Fruit fly (Drosophila melanogaster) whole organism, embryonic: ENCODE data around the gene CG15537.

Experiments used
- Aef1 ChIP-seq: fragments of 200-800 bp; sonication (Bioruptor generic); IDR thresholded peaks from 3 replicates; pipeline ENCODE4 v1.3.6; 2022; ENCODE audit warnings: missing biosample characterization, missing genetic modification characterization
- Asciz ChIP-seq: fragments of 200-800 bp; sonication (Bioruptor generic); optimal IDR thresholded peaks from 2 replicates; lab custom pipeline; 2017; ENCODE audit warnings: missing biosample characterization, mild to moderate bottlenecking, missing genetic modification characterization, missing genetic modification reagents
- BEAF-32 ChIP-seq: fragments of 200-800 bp; sonication (Bioruptor generic); optimal IDR thresholded peaks from 3 replicates; lab custom pipeline; 2017; ENCODE audit warnings: missing biosample characterization, missing genetic modification characterization, mild to moderate bottlenecking, moderate library complexity, missing genetic modification reagents
- Blimp-1 ChIP-seq: fragments of 200-800 bp; sonication (Bioruptor generic); optimal IDR thresholded peaks from 3 replicates; lab custom pipeline; 2018; ENCODE audit warnings: missing biosample characterization, missing genetic modification characterization, mild to moderate bottlenecking, moderate library complexity, missing genetic modification reagents
- CG10565 ChIP-seq: fragments of 200-800 bp; sonication (Bioruptor generic); optimal IDR thresholded peaks from 3 replicates; lab custom pipeline; 2016; ENCODE audit warnings: missing biosample characterization, mild to moderate bottlenecking, missing genetic modification characterization
- CG10654 ChIP-seq: fragments of 200-800 bp; sonication (Bioruptor generic); optimal IDR thresholded peaks from 2 replicates; lab custom pipeline; 2016; ENCODE audit warnings: missing biosample characterization, missing genetic modification characterization
- CG11085 ChIP-seq: fragments of 200-800 bp; sonication (Bioruptor generic); IDR thresholded peaks from 2 replicates; pipeline ENCODE4 v1.3.6; 2022; ENCODE audit warnings: missing biosample characterization, missing genetic modification characterization
- CG11247 ChIP-seq: fragments of 200-800 bp; sonication (Bioruptor generic); IDR thresholded peaks from 2 replicates; pipeline ENCODE4 v1.3.6; 2022; ENCODE audit warnings: missing biosample characterization, missing genetic modification characterization
- CG12769 ChIP-seq: fragments of 200-800 bp; sonication (Bioruptor generic); optimal IDR thresholded peaks from 2 replicates; lab custom pipeline; 2019; ENCODE audit warnings: missing biosample characterization, mild to moderate bottlenecking, missing genetic modification characterization, moderate library complexity
- CG13775 ChIP-seq: fragments of 200-800 bp; sonication (Bioruptor generic); optimal IDR thresholded peaks from 3 replicates; lab custom pipeline; 2017; ENCODE audit warnings: missing biosample characterization, mild to moderate bottlenecking, missing genetic modification characterization
- CG15073 ChIP-seq: fragments of 200-800 bp; sonication (Bioruptor generic); optimal IDR thresholded peaks from 2 replicates; lab custom pipeline; 2016; ENCODE audit warnings: missing biosample characterization, missing genetic modification characterization
- CG18262 ChIP-seq: fragments of 200-800 bp; optimal IDR thresholded peaks from 3 replicates; lab custom pipeline; 2019; ENCODE audit warnings: missing biosample characterization, mild to moderate bottlenecking, missing genetic modification characterization, moderate library complexity
- CG1832 ChIP-seq: fragments of 200-800 bp; sonication (Bioruptor generic); optimal IDR thresholded peaks from 2 replicates; lab custom pipeline; 2017; ENCODE audit warnings: missing biosample characterization, mild to moderate bottlenecking, missing genetic modification characterization, inconsistent platforms
- CG2129 ChIP-seq: fragments of 200-800 bp; sonication (Bioruptor generic); IDR thresholded peaks from 2 replicates; pipeline ENCODE4 v1.3.6; 2022; ENCODE audit warnings: missing biosample characterization, missing genetic modification characterization; ENCODE audit not compliant: partially characterized antibody
- CG3065 ChIP-seq: fragments of 200-800 bp; sonication (Bioruptor generic); optimal IDR thresholded peaks from 2 replicates; lab custom pipeline; 2016; ENCODE audit warnings: missing biosample characterization, missing genetic modification characterization
- CG6175 ChIP-seq: fragments of 200-800 bp; sonication (Bioruptor generic); IDR thresholded peaks from 3 replicates; pipeline ENCODE4 v1.3.6; 2022; ENCODE audit warnings: missing biosample characterization, missing genetic modification characterization
- CG7963 ChIP-seq: fragments of 200-800 bp; sonication (Bioruptor generic); IDR thresholded peaks from 3 replicates; pipeline ENCODE4 v1.3.6; 2022; ENCODE audit warnings: missing biosample characterization, missing genetic modification characterization; ENCODE audit not compliant: partially characterized antibody
- CG8281 ChIP-seq: fragments of 200-800 bp; sonication (Bioruptor generic); optimal IDR thresholded peaks from 2 replicates; lab custom pipeline; 2018; ENCODE audit warnings: missing biosample characterization, mild to moderate bottlenecking, missing genetic modification characterization, moderate library complexity
- H15 ChIP-seq: fragments of 200-800 bp; sonication (Bioruptor generic); IDR thresholded peaks from 3 replicates; pipeline ENCODE4 v1.3.6; 2022; ENCODE audit warnings: missing biosample characterization, missing genetic modification characterization
- HLH54F ChIP-seq: fragments of 200-800 bp; sonication (Bioruptor generic); optimal IDR thresholded peaks from 3 replicates; lab custom pipeline; 2016; ENCODE audit warnings: missing biosample characterization, missing genetic modification characterization
- Lhr ChIP-seq: fragments of 200-800 bp; sonication (Bioruptor generic); optimal IDR thresholded peaks from 3 replicates; lab custom pipeline; 2017; ENCODE audit warnings: mild to moderate bottlenecking, missing biosample characterization, missing genetic modification reagents, missing genetic modification characterization
- Lim3 ChIP-seq: fragments of 200-800 bp; sonication (Bioruptor generic); IDR thresholded peaks from 2 replicates; pipeline ENCODE4 v1.3.6; 2022; ENCODE audit warnings: missing biosample characterization, missing genetic modification characterization
- Mrtf ChIP-seq: fragments of 200-800 bp; sonication (Bioruptor generic); IDR thresholded peaks from 3 replicates; pipeline ENCODE4 v1.3.6; 2022; ENCODE audit warnings: missing biosample characterization, missing genetic modification characterization
- Neu2 ChIP-seq: fragments of 200-800 bp; sonication (Bioruptor generic); optimal IDR thresholded peaks from 3 replicates; lab custom pipeline; 2016; ENCODE audit warnings: missing biosample characterization, missing genetic modification characterization, borderline replicate concordance
- Nf-YA ChIP-seq: fragments of 200-800 bp; sonication (Bioruptor generic); IDR thresholded peaks from 2 replicates; pipeline ENCODE4 v1.3.6; 2022; ENCODE audit warnings: missing biosample characterization, missing genetic modification characterization
- Scr ChIP-seq: fragments of 200-800 bp; sonication (Bioruptor generic); IDR thresholded peaks from 2 replicates; pipeline ENCODE4 v1.3.6; 2022; ENCODE audit warnings: missing biosample characterization, missing genetic modification characterization; ENCODE audit not compliant: partially characterized antibody
- Six4 ChIP-seq: fragments of 200-800 bp; sonication (Bioruptor generic); optimal IDR thresholded peaks from 2 replicates; lab custom pipeline; 2016; ENCODE audit warnings: missing biosample characterization, missing genetic modification characterization
- ab ChIP-seq: fragments of 200-800 bp; sonication (Bioruptor generic); optimal IDR thresholded peaks from 2 replicates; lab custom pipeline; 2016; ENCODE audit warnings: missing biosample characterization, missing genetic modification characterization
- cad ChIP-seq: fragments of >200 bp; optimal IDR thresholded peaks from 2 replicates; lab custom pipeline; 2017; ENCODE audit warnings: missing biosample characterization, missing genetic modification characterization
- caup ChIP-seq: fragments of 200-800 bp; sonication (Bioruptor generic); optimal IDR thresholded peaks from 3 replicates; lab custom pipeline; 2017; ENCODE audit warnings: missing biosample characterization, mild to moderate bottlenecking, missing genetic modification characterization, moderate library complexity; ENCODE audit not compliant: severe bottlenecking
- chinmo ChIP-seq: fragments of 200-800 bp; sonication (Bioruptor generic); IDR thresholded peaks from 4 replicates; pipeline ENCODE4 v1.3.6; 2022; ENCODE audit warnings: missing biosample characterization, missing genetic modification characterization; ENCODE audit not compliant: partially characterized antibody
- chn ChIP-seq: fragments of 200-800 bp; sonication (Bioruptor generic); optimal IDR thresholded peaks from 2 replicates; lab custom pipeline; 2016; ENCODE audit warnings: missing biosample characterization, missing genetic modification characterization
- danr ChIP-seq: fragments of 200-800 bp; sonication (Bioruptor generic); IDR thresholded peaks from 2 replicates; pipeline ENCODE4 v1.3.6; 2022; ENCODE audit warnings: missing biosample characterization, missing genetic modification characterization
- dm ChIP-seq: fragments of 200-800 bp; sonication (Bioruptor generic); optimal IDR thresholded peaks from 3 replicates; lab custom pipeline; 2016; ENCODE audit warnings: missing biosample characterization, missing genetic modification characterization
- dmrt99B ChIP-seq: fragments of 200-800 bp; sonication (Bioruptor generic); optimal IDR thresholded peaks from 2 replicates; lab custom pipeline; 2018; ENCODE audit warnings: missing biosample characterization, mild to moderate bottlenecking, missing genetic modification characterization, moderate library complexity
- ems ChIP-seq: fragments of 200-800 bp; sonication (Bioruptor generic); optimal IDR thresholded peaks from 3 replicates; lab custom pipeline; 2016; ENCODE audit warnings: missing biosample characterization, missing genetic modification characterization
- fd64A ChIP-seq: fragments of 200-800 bp; sonication (Bioruptor generic); optimal IDR thresholded peaks from 3 replicates; lab custom pipeline; 2018; ENCODE audit warnings: missing biosample characterization, mild to moderate bottlenecking, missing genetic modification characterization
- gfzf ChIP-seq: fragments of 200-800 bp; sonication (Bioruptor generic); optimal IDR thresholded peaks from 2 replicates; lab custom pipeline; 2016; ENCODE audit warnings: missing biosample characterization, mild to moderate bottlenecking, missing genetic modification characterization, moderate library complexity
- grau ChIP-seq: fragments of 200-800 bp; optimal IDR thresholded peaks from 3 replicates; lab custom pipeline; 2019; ENCODE audit warnings: missing biosample characterization, mild to moderate bottlenecking, missing genetic modification characterization, moderate library complexity
- ken ChIP-seq: fragments of 200-800 bp; sonication (Bioruptor generic); IDR thresholded peaks from 3 replicates; pipeline ENCODE4 v1.3.6; 2022; ENCODE audit warnings: missing biosample characterization, missing genetic modification characterization
- nerfin-1 ChIP-seq: fragments of 200-800 bp; sonication (Bioruptor generic); optimal IDR thresholded peaks from 3 replicates; lab custom pipeline; 2019; ENCODE audit warnings: missing biosample characterization, mild to moderate bottlenecking, missing genetic modification characterization, moderate library complexity
- nom ChIP-seq: fragments of 200-800 bp; sonication (Bioruptor generic); optimal IDR thresholded peaks from 2 replicates; lab custom pipeline; 2017; ENCODE audit warnings: missing biosample characterization, missing genetic modification characterization, mild to moderate bottlenecking, moderate library complexity, missing genetic modification reagents
- prd ChIP-seq, 3 experiments: fragments of >200 bp in 2 of 3; fragments of 200-800 bp in 1 of 3; sonication (Bioruptor generic) in 1 of 3; optimal IDR thresholded peaks in 2 of 3; IDR thresholded peaks in 1 of 3; 2 replicates in 2 of 3; 3 replicates in 1 of 3; pipeline versions ENCODE4 v1.3.6 to Lab custom; 2017 to 2022; ENCODE audit warnings: missing biosample characterization in 1 of 3, missing genetic modification characterization in 1 of 3
- pros ChIP-seq: fragments of 200-800 bp; sonication (Bioruptor generic); optimal IDR thresholded peaks from 3 replicates; lab custom pipeline; 2019; ENCODE audit warnings: missing biosample characterization, mild to moderate bottlenecking, missing genetic modification characterization, moderate library complexity
- salm ChIP-seq: fragments of 200-800 bp; sonication (Bioruptor generic); optimal IDR thresholded peaks from 2 replicates; lab custom pipeline; 2018; ENCODE audit warnings: missing biosample characterization, mild to moderate bottlenecking, missing genetic modification characterization
- sens ChIP-seq: fragments of 200-800 bp; sonication (Bioruptor generic); peaks from one replicate; lab custom pipeline; 2016; ENCODE audit warnings: missing biosample characterization, missing genetic modification characterization
- shn ChIP-seq: fragments of 200-800 bp; sonication (Bioruptor generic); optimal IDR thresholded peaks from 3 replicates; lab custom pipeline; 2016; ENCODE audit warnings: missing biosample characterization, missing genetic modification characterization
- slp2 ChIP-seq: fragments of 200-800 bp; sonication (Bioruptor generic); optimal IDR thresholded peaks from 2 replicates; lab custom pipeline; 2016; ENCODE audit warnings: missing biosample characterization, missing genetic modification characterization
- sna ChIP-seq: fragments of 200-800 bp; sonication (Bioruptor generic); IDR thresholded peaks from 2 replicates; pipeline ENCODE4 v1.3.6; 2022; ENCODE audit warnings: missing biosample characterization, missing genetic modification characterization; ENCODE audit not compliant: partially characterized antibody
- wdn ChIP-seq: fragments of 200-800 bp; sonication (Bioruptor generic); IDR thresholded peaks from 2 replicates; pipeline ENCODE4 v1.3.6; 2022; ENCODE audit warnings: missing biosample characterization, missing genetic modification characterization

CG15537 gene

DNA sequence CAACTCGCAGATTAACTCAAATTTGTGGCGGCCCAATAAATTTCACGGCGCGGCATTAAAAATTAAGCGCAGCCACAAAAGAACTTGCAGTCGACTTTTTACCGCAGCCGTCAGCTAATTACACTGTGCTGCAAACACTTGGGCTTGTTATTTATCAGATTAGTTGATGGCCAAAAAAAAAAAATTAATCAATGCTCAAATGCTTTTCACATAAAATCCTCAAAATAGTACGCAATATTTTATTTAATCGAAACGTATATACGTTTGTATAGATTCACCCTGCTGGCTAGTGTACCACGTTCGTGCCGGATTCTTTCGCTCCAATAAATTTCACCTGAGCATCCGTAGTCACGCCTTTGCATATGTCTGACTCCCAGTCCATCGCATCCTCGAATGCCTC lies 29.6 kb downstream of the CG15537 start (continued):
- TF ChIP-seq caup (GFP tag; lab: Kevin White, UChicago) (peak; percentile 25), CG6175 (GFP tag; lab: Robert Waterston, UW) (no peak), gfzf (GFP tag; lab: Kevin White, UChicago) (no peak), chn (peak; percentile 17), CG11247 (GFP tag; lab: Robert Waterston, UW) (peak; percentile 28; the same call in 1 of the 2 replicates), ab (GFP tag; lab: Kevin White, UChicago) (no peak), prd (optimal IDR thresholded peaks at IDR 0.05; lab: Kevin White, UChicago) (no peak), prd (GFP tag; IDR thresholded peaks at IDR 0.05; lab: Robert Waterston, UW) (no peak; the same call in 1 of the 3 replicates), CG7963 (no peak), chinmo (GFP tag; lab: Robert Waterston, UW) (no peak), CG13775 (GFP tag; lab: Kevin White, UChicago) (no peak), Lhr (GFP tag; lab: Kevin White, UChicago) (no peak), Asciz (GFP tag; lab: Kevin White, UChicago) (peak; percentile 52), CG18262 (peak; percentile 53), Mrtf (GFP tag; lab: Robert Waterston, UW) (no peak), pros (GFP tag; lab: Kevin White, UChicago) (no peak), Lim3 (GFP tag; lab: Robert Waterston, UW) (no peak), Aef1 (0 out of 3 replicates have a peak, but pooled peaks have one; percentile 15), salm (tag; lab: Kevin White, UChicago) (no peak), CG2129 (no peak), Scr (GFP tag; lab: Robert Waterston, UW) (no peak), sna (no peak), Six4 (peak; percentile 37), CG8281 (tag; lab: Kevin White, UChicago) (no peak), nom (GFP tag; lab: Kevin White, UChicago) (no peak), ems (GFP tag; lab: Kevin White, UChicago) (peak; percentile 23), Nf-YA (GFP tag; lab: Robert Waterston, UW) (no peak), dmrt99B (tag; lab: Kevin White, UChicago) (peak; percentile 66), nerfin-1 (peak; percentile 36), CG10565 (GFP tag; lab: Kevin White, UChicago) (no peak), slp2 (GFP tag; lab: Kevin White, UChicago) (no peak), Neu2 (GFP tag; lab: Kevin White, UChicago) (no peak), BEAF-32 (no peak), dm (GFP tag; lab: Kevin White, UChicago) (no peak), shn (GFP tag; lab: Kevin White, UChicago) (no peak), sens (GFP tag; lab: Kevin White, UChicago) (peak; percentile 89), CG12769 (tag; lab: Kevin White, UChicago) (peak; percentile 56), danr (0 out of 2 replicates have a peak, but pooled peaks have one; percentile 16), CG15073 (GFP tag; lab: Kevin White, UChicago) (no peak), ken (GFP tag; lab: Robert Waterston, UW) (0 out of 3 replicates have a peak, but pooled peaks have one; percentile 55), H15 (GFP tag; lab: Robert Waterston, UW) (peak; percentile 66; the same call in 2 of the 3 replicates), CG10654 (GFP tag; lab: Kevin White, UChicago) (peak; percentile 41), Blimp-1 (GFP tag; lab: Kevin White, UChicago) (peak; percentile 72), fd64A (GFP tag; lab: Kevin White, UChicago) (peak; percentile 31), grau (peak; percentile 36), HLH54F (GFP tag; lab: Kevin White, UChicago) (no peak), wdn (no peak), CG3065 (GFP tag; lab: Kevin White, UChicago) (no peak), cad (no peak), CG11085 (GFP tag; lab: Robert Waterston, UW) (no peak), CG1832 (GFP tag; lab: Kevin White, UChicago) (no peak)
